Fruit fly (Drosophila melanogaster) whole organism, embryonic: ENCODE data around the gene CG13843.
A peak's percentile ranks its signal among the peaks of the same experiment; 100 is the strongest.

Experiments used
- ATbp ChIP-seq: fragments of 200-800 bp; sonication (Bioruptor generic); optimal IDR thresholded peaks from 2 replicates; lab custom pipeline; 2017; ENCODE audit warnings: missing biosample characterization, mild to moderate bottlenecking, missing genetic modification characterization, missing genetic modification reagents
- Asciz ChIP-seq: fragments of 200-800 bp; sonication (Bioruptor generic); optimal IDR thresholded peaks from 2 replicates; lab custom pipeline; 2017; ENCODE audit warnings: missing biosample characterization, mild to moderate bottlenecking, missing genetic modification characterization, missing genetic modification reagents
- Bdp1 ChIP-seq: fragments of 200-800 bp; sonication (Bioruptor generic); optimal IDR thresholded peaks from 3 replicates; lab custom pipeline; 2016; ENCODE audit warnings: missing biosample characterization, missing genetic modification characterization
- Blimp-1 ChIP-seq: fragments of 200-800 bp; sonication (Bioruptor generic); optimal IDR thresholded peaks from 3 replicates; lab custom pipeline; 2018; ENCODE audit warnings: missing biosample characterization, missing genetic modification characterization, mild to moderate bottlenecking, moderate library complexity, missing genetic modification reagents
- CG1024 ChIP-seq: fragments of 200-800 bp; sonication (Bioruptor generic); IDR thresholded peaks from 2 replicates; pipeline ENCODE4 v1.3.6; 2022; ENCODE audit warnings: missing biosample characterization, missing genetic modification characterization
- CG10565 ChIP-seq: fragments of 200-800 bp; sonication (Bioruptor generic); optimal IDR thresholded peaks from 3 replicates; lab custom pipeline; 2016; ENCODE audit warnings: missing biosample characterization, mild to moderate bottlenecking, missing genetic modification characterization
- CG11456 ChIP-seq: fragments of 200-800 bp; sonication (Bioruptor generic); IDR thresholded peaks from 3 replicates; pipeline ENCODE4 v1.3.6; 2022; ENCODE audit warnings: missing biosample characterization, missing genetic modification characterization
- CG12219 ChIP-seq: fragments of 200-800 bp; sonication (Bioruptor generic); optimal IDR thresholded peaks from 3 replicates; lab custom pipeline; 2018; ENCODE audit warnings: missing biosample characterization, mild to moderate bottlenecking, missing genetic modification characterization
- CG13296 ChIP-seq: fragments of 200-800 bp; sonication (Bioruptor generic); optimal IDR thresholded peaks from 3 replicates; lab custom pipeline; 2018; ENCODE audit warnings: missing biosample characterization, mild to moderate bottlenecking, missing genetic modification characterization
- CG14441 ChIP-seq: fragments of 200-800 bp; sonication (Bioruptor generic); IDR thresholded peaks from 2 replicates; pipeline ENCODE4 v1.3.6; 2022; ENCODE audit warnings: missing biosample characterization, missing genetic modification characterization
- CG14710 ChIP-seq: fragments of 200-800 bp; sonication (Bioruptor generic); optimal IDR thresholded peaks from 3 replicates; lab custom pipeline; 2019; ENCODE audit warnings: missing biosample characterization, mild to moderate bottlenecking, missing genetic modification characterization, moderate library complexity
- CG14860 ChIP-seq: fragments of 200-800 bp; sonication (Bioruptor generic); IDR thresholded peaks from 3 replicates; pipeline ENCODE4 v1.3.6; 2022; ENCODE audit warnings: missing biosample characterization, missing genetic modification characterization; ENCODE audit not compliant: partially characterized antibody
- CG15514 ChIP-seq: fragments of 200-800 bp; sonication (Bioruptor generic); optimal IDR thresholded peaks from 3 replicates; lab custom pipeline; 2017; ENCODE audit warnings: missing biosample characterization, missing genetic modification characterization, mild to moderate bottlenecking, moderate library complexity, missing genetic modification reagents
- CG15601 ChIP-seq: fragments of 200-800 bp; sonication (Bioruptor generic); optimal IDR thresholded peaks from 3 replicates; lab custom pipeline; 2019; ENCODE audit warnings: missing biosample characterization, mild to moderate bottlenecking, missing genetic modification characterization, moderate library complexity
- CG18599 ChIP-seq: fragments of 200-800 bp; sonication (Bioruptor generic); optimal IDR thresholded peaks from 3 replicates; lab custom pipeline; 2017; ENCODE audit warnings: missing biosample characterization, missing genetic modification characterization, mild to moderate bottlenecking, moderate library complexity, missing genetic modification reagents
- CG31224 ChIP-seq: fragments of 200-800 bp; sonication (Bioruptor generic); IDR thresholded peaks from 2 replicates; pipeline ENCODE4 v1.3.6; 2022; ENCODE audit warnings: missing biosample characterization, missing genetic modification characterization
- CG31441 ChIP-seq: fragments of 200-800 bp; sonication (Bioruptor generic); IDR thresholded peaks from 2 replicates; pipeline ENCODE4 v1.3.6; 2022; ENCODE audit warnings: missing biosample characterization, missing genetic modification characterization
- CG32532 ChIP-seq: fragments of 200-800 bp; sonication (Bioruptor generic); IDR thresholded peaks from 2 replicates; pipeline ENCODE4 v1.3.6; 2022; ENCODE audit warnings: missing biosample characterization, missing genetic modification characterization
- CG32767 ChIP-seq: fragments of 200-800 bp; sonication (Bioruptor generic); IDR thresholded peaks from 2 replicates; pipeline ENCODE4 v1.3.6; 2022; ENCODE audit warnings: missing biosample characterization, missing genetic modification characterization
- CG4282 ChIP-seq: fragments of 200-800 bp; sonication (Bioruptor generic); optimal IDR thresholded peaks from 2 replicates; lab custom pipeline; 2016; ENCODE audit warnings: missing biosample characterization, missing genetic modification characterization
- CG9817 ChIP-seq: fragments of 200-800 bp; sonication (Bioruptor generic); optimal IDR thresholded peaks from 2 replicates; lab custom pipeline; 2018; ENCODE audit warnings: missing biosample characterization, mild to moderate bottlenecking, missing genetic modification characterization, moderate library complexity
- E2f2 ChIP-seq: fragments of 200-800 bp; sonication (Bioruptor generic); IDR thresholded peaks from 2 replicates; pipeline ENCODE4 v1.3.6; 2022; ENCODE audit warnings: missing biosample characterization, missing genetic modification characterization
- Elba2 ChIP-seq: fragments of 200-800 bp; sonication (Bioruptor generic); optimal IDR thresholded peaks from 3 replicates; lab custom pipeline; 2016; ENCODE audit warnings: missing biosample characterization, missing genetic modification characterization
- Gug ChIP-seq: fragments of 200-800 bp; sonication (Bioruptor generic); IDR thresholded peaks from 4 replicates; pipeline ENCODE4 v1.3.6; 2022; ENCODE audit warnings: missing biosample characterization, missing genetic modification characterization
- HLH4C ChIP-seq: fragments of 200-800 bp; sonication (Bioruptor generic); IDR thresholded peaks from 3 replicates; pipeline ENCODE4 v1.3.6; 2022; ENCODE audit warnings: missing biosample characterization, missing genetic modification characterization; ENCODE audit not compliant: partially characterized antibody
- Hmr ChIP-seq: fragments of 200-800 bp; sonication (Bioruptor generic); optimal IDR thresholded peaks from 3 replicates; lab custom pipeline; 2017; ENCODE audit warnings: mild to moderate bottlenecking, missing biosample characterization, missing genetic modification reagents, missing genetic modification characterization
- NC2α ChIP-seq: fragments of 200-800 bp; sonication (Bioruptor generic); optimal IDR thresholded peaks from 2 replicates; lab custom pipeline; 2016; ENCODE audit warnings: missing biosample characterization, missing genetic modification characterization
- NFAT ChIP-seq: fragments of 200-800 bp; sonication (Bioruptor generic); IDR thresholded peaks from 2 replicates; pipeline ENCODE4 v1.3.6; 2022; ENCODE audit warnings: missing biosample characterization, missing genetic modification characterization
- Nf-YC ChIP-seq: fragments of 200-800 bp; optimal IDR thresholded peaks from 3 replicates; lab custom pipeline; 2019; ENCODE audit warnings: missing biosample characterization, mild to moderate bottlenecking, missing genetic modification characterization, moderate library complexity
- Oli ChIP-seq: fragments of 200-800 bp; sonication (Bioruptor generic); optimal IDR thresholded peaks from 2 replicates; lab custom pipeline; 2018; ENCODE audit warnings: missing biosample characterization, mild to moderate bottlenecking, missing genetic modification characterization, moderate library complexity
- PHDP ChIP-seq: fragments of 200-800 bp; sonication (Bioruptor generic); optimal IDR thresholded peaks from 3 replicates; lab custom pipeline; 2018; ENCODE audit warnings: missing biosample characterization, mild to moderate bottlenecking, missing genetic modification characterization, moderate library complexity
- dm ChIP-seq: fragments of 200-800 bp; sonication (Bioruptor generic); optimal IDR thresholded peaks from 3 replicates; lab custom pipeline; 2016; ENCODE audit warnings: missing biosample characterization, missing genetic modification characterization
- dpn ChIP-seq, 2 experiments: fragments of 200-800 bp; sonication (Bioruptor generic); optimal IDR thresholded peaks; 3 replicates each; lab custom pipeline; 2016; ENCODE audit warnings: missing biosample characterization in 2 of 2, missing genetic modification characterization in 2 of 2
- fd3F ChIP-seq: fragments of 200-800 bp; sonication (Bioruptor generic); optimal IDR thresholded peaks from 2 replicates; lab custom pipeline; 2018; ENCODE audit warnings: missing biosample characterization, mild to moderate bottlenecking, missing genetic modification characterization, moderate library complexity
- gcm ChIP-seq: fragments of 200-800 bp; sonication (Bioruptor generic); optimal IDR thresholded peaks from 2 replicates; lab custom pipeline; 2019; ENCODE audit warnings: missing biosample characterization, mild to moderate bottlenecking, missing genetic modification characterization, moderate library complexity
- ham ChIP-seq: fragments of 200-800 bp; sonication (Bioruptor generic); IDR thresholded peaks from 2 replicates; pipeline ENCODE4 v1.3.6; 2022; ENCODE audit warnings: missing biosample characterization, missing genetic modification characterization
- hb ChIP-seq: fragments of 200-800 bp; sonication (Bioruptor generic); IDR thresholded peaks from 3 replicates; pipeline ENCODE4 v1.3.6; 2022; ENCODE audit warnings: missing biosample characterization, missing genetic modification characterization; ENCODE audit not compliant: partially characterized antibody
- her ChIP-seq: fragments of 200-800 bp; sonication (Bioruptor generic); optimal IDR thresholded peaks from 2 replicates; lab custom pipeline; 2016; ENCODE audit warnings: missing biosample characterization, missing genetic modification characterization
- lmd ChIP-seq: fragments of 200-800 bp; sonication (Bioruptor generic); IDR thresholded peaks from 2 replicates; pipeline ENCODE4 v1.3.6; 2022; ENCODE audit warnings: missing biosample characterization, missing genetic modification characterization
- nmo ChIP-seq: fragments of 200-800 bp; sonication (Bioruptor generic); optimal IDR thresholded peaks from 2 replicates; lab custom pipeline; 2018; ENCODE audit warnings: missing biosample characterization, mild to moderate bottlenecking, missing genetic modification characterization, moderate library complexity
- p53 ChIP-seq: fragments of 200-800 bp; sonication (Bioruptor generic); optimal IDR thresholded peaks from 2 replicates; lab custom pipeline; 2016; ENCODE audit warnings: missing biosample characterization, missing genetic modification characterization
- ranshi ChIP-seq: fragments of 200-800 bp; sonication (Bioruptor generic); IDR thresholded peaks from 2 replicates; pipeline ENCODE4 v1.3.6; 2022; ENCODE audit warnings: missing biosample characterization, missing genetic modification characterization
- schlank ChIP-seq: fragments of 200-800 bp; sonication (Bioruptor generic); optimal IDR thresholded peaks from 2 replicates; lab custom pipeline; 2018; ENCODE audit warnings: missing biosample characterization, mild to moderate bottlenecking, missing genetic modification characterization
- sd ChIP-seq: fragments of 200-800 bp; sonication (Bioruptor generic); optimal IDR thresholded peaks from 3 replicates; lab custom pipeline; 2018; ENCODE audit warnings: missing biosample characterization, mild to moderate bottlenecking, missing genetic modification characterization, moderate library complexity
- seq ChIP-seq: fragments of 200-800 bp; sonication (Bioruptor generic); IDR thresholded peaks from 2 replicates; pipeline ENCODE4 v1.3.6; 2022; ENCODE audit warnings: missing biosample characterization, missing genetic modification characterization
- tgo ChIP-seq: fragments of 200-800 bp; sonication (Bioruptor generic); IDR thresholded peaks from 3 replicates; pipeline ENCODE4 v1.3.6; 2022; ENCODE audit warnings: missing biosample characterization, missing genetic modification characterization
- tx ChIP-seq: fragments of 200-800 bp; sonication (Bioruptor generic); optimal IDR thresholded peaks from 2 replicates; lab custom pipeline; 2016; ENCODE audit warnings: missing biosample characterization, missing genetic modification characterization
- wek ChIP-seq: fragments of 200-800 bp; sonication (Bioruptor generic); optimal IDR thresholded peaks from 3 replicates; lab custom pipeline; 2018; ENCODE audit warnings: missing biosample characterization, mild to moderate bottlenecking, missing genetic modification characterization, moderate library complexity
- z ChIP-seq: fragments of 200-800 bp; sonication (Bioruptor generic); IDR thresholded peaks from 3 replicates; pipeline ENCODE4 v1.3.6; 2022; ENCODE audit warnings: missing biosample characterization, missing genetic modification characterization
- zen ChIP-seq: fragments of 200-800 bp; sonication (Bioruptor generic); optimal IDR thresholded peaks from 3 replicates; lab custom pipeline; 2018; ENCODE audit warnings: missing biosample characterization, mild to moderate bottlenecking, missing genetic modification characterization, moderate library complexity

The CG13843 gene

DNA sequence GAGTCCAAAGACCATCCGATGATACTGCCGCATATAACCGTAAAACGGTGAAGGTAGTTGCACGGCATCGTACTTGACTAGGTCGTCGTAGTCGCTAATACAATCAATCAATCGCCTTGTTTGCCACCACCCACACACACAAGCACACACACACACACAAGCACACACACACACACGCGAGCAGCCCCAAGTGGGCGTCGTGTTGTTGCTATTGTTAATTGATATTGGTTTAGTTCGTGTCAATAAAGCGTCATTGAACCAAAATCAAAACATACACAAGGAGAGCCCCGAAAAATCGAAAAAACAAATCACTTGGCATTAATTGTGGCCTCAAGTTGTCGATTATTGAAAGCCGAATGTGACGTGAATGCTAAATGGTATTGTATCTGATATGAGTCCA is 12.8 kb upstream of the CG13843 start (continued):
- TF ChIP-seq Oli (tag; lab: Kevin White, UChicago) = no peak
- peak; percentile 55 for TF ChIP-seq CG18599
- TF ChIP-seq CG13296 (GFP tag; lab: Kevin White, UChicago) = peak; percentile 56
- no peak for TF ChIP-seq nmo (GFP tag; lab: Kevin White, UChicago)
- no peak for TF ChIP-seq CG14860 (GFP tag; lab: Robert Waterston, UW)
- TF ChIP-seq CG10565 (GFP tag; lab: Kevin White, UChicago) = no peak
- peak; percentile 59 for TF ChIP-seq CG15514 (GFP tag; lab: Kevin White, UChicago)
- TF ChIP-seq Asciz (GFP tag; lab: Kevin White, UChicago) = peak; percentile 65
- TF ChIP-seq CG12219 = peak; percentile 39
- peak; percentile 74 for TF ChIP-seq Hmr (GFP tag; lab: Kevin White, UChicago)
- no peak for TF ChIP-seq CG32532 (GFP tag; lab: Robert Waterston, UW)
- 0 out of 3 replicates have a peak, but pooled peaks have one; percentile 35 for TF ChIP-seq CG11456 (GFP tag; lab: Robert Waterston, UW)
- no peak for TF ChIP-seq tx (GFP tag; lab: Kevin White, UChicago)
- peak; percentile 34 for TF ChIP-seq CG14710 (tag; lab: Kevin White, UChicago)
- 0 out of 2 replicates have a peak, but pooled peaks have one; percentile 12 for TF ChIP-seq CG31441 (GFP tag; lab: Robert Waterston, UW)
- no peak; the same call in 1 of the 2 replicates for TF ChIP-seq CG14441
- TF ChIP-seq CG1024 (GFP tag; lab: Robert Waterston, UW) = no peak
- TF ChIP-seq Nf-YC (tag; lab: Kevin White, UChicago) = no peak
- TF ChIP-seq CG32767 (GFP tag; lab: Robert Waterston, UW) = peak; percentile 41; the same call in 1 of the 2 replicates
- no peak for TF ChIP-seq Elba2 (GFP tag; lab: Kevin White, UChicago)
- TF ChIP-seq CG15601 (tag; lab: Kevin White, UChicago) = peak; percentile 66
- peak; percentile 39 for TF ChIP-seq Blimp-1 (GFP tag; lab: Kevin White, UChicago)
- TF ChIP-seq CG4282 (GFP tag; lab: Kevin White, UChicago) = no peak
- TF ChIP-seq fd3F (GFP tag; lab: Kevin White, UChicago) = peak; percentile 37
- TF ChIP-seq E2f2 (GFP tag; lab: Robert Waterston, UW) = peak; percentile 33; the same call in 1 of the 2 replicates
- TF ChIP-seq NC2α (GFP tag; lab: Kevin White, UChicago) = peak; percentile 32
- peak; percentile 59 for TF ChIP-seq wek (GFP tag; lab: Kevin White, UChicago)
- peak; percentile 29 for TF ChIP-seq her (GFP tag; lab: Kevin White, UChicago)
- TF ChIP-seq PHDP (tag; lab: Kevin White, UChicago) = peak; percentile 32
- TF ChIP-seq ranshi = peak; percentile 42; the same call in 1 of the 2 replicates
- TF ChIP-seq Gug = no peak
- TF ChIP-seq tgo = peak; percentile 46; the same call in 1 of the 3 replicates
- peak; percentile 79 for TF ChIP-seq ATbp (GFP tag; lab: Kevin White, UChicago)
- TF ChIP-seq CG9817 (tag; lab: Kevin White, UChicago) = peak; percentile 7
- peak; percentile 11 for TF ChIP-seq Bdp1
- TF ChIP-seq dpn (GFP tag; optimal IDR thresholded peaks at IDR 0.05; lab: Kevin White, UChicago) = peak in 1 of 2 experiments; percentile 47
- peak; percentile 25 for TF ChIP-seq gcm (GFP tag; lab: Kevin White, UChicago)
- TF ChIP-seq p53 (GFP tag; lab: Kevin White, UChicago) = peak; percentile 54
- TF ChIP-seq NFAT (GFP tag; lab: Robert Waterston, UW) = no peak
- peak; percentile 31 for TF ChIP-seq sd
- peak; percentile 46 for TF ChIP-seq schlank (tag; lab: Kevin White, UChicago)
- TF ChIP-seq lmd (GFP tag; lab: Robert Waterston, UW) = no peak
- peak; percentile 85 for TF ChIP-seq seq (GFP tag; lab: Robert Waterston, UW)
- TF ChIP-seq ham (GFP tag; lab: Robert Waterston, UW) = no peak
- TF ChIP-seq HLH4C (GFP tag; lab: Robert Waterston, UW) = no peak
- TF ChIP-seq z (GFP tag; lab: Robert Waterston, UW) = 0 out of 3 replicates have a peak, but pooled peaks have one; percentile 35
- no peak for TF ChIP-seq zen (tag; lab: Kevin White, UChicago)
- TF ChIP-seq hb (GFP tag; lab: Robert Waterston, UW) = no peak
- TF ChIP-seq CG31224 (GFP tag; lab: Robert Waterston, UW) = no peak
- peak; percentile 2 for TF ChIP-seq dm (GFP tag; lab: Kevin White, UChicago)
